Worm (Caenorhabditis elegans) whole organism, L4 larva: ENCODE data around the gene vms-1.

ENCODE experiments used
- F26F4.8 ChIP-seq: fragments of 200-800 bp; sonication (Bioruptor generic); conservative IDR thresholded peaks from 2 replicates; pipeline ENCODE4 v1.3.6; 2022; ENCODE audit warnings: missing genetic modification characterization, missing compliant biosample characterization
- F49E8.2 ChIP-seq: sonication (generic microtip); optimal IDR thresholded peaks from 2 replicates; lab custom pipeline; 2016; ENCODE audit warnings: missing compliant biosample characterization, mild to moderate bottlenecking, missing genetic modification characterization, borderline replicate concordance
- R02D3.7 ChIP-seq: fragments of 150-350 bp; sonication (generic microtip); optimal IDR thresholded peaks from 3 replicates; lab custom pipeline; 2014; ENCODE audit warnings: missing biosample characterization, missing genetic modification characterization
- Y105C5A.15 ChIP-seq: fragments of 200-800 bp; sonication (Bioruptor generic); IDR thresholded peaks from 2 replicates; pipeline ENCODE4 v1.3.6; 2022; ENCODE audit warnings: missing genetic modification characterization, missing compliant biosample characterization
- Y5F2A.4 ChIP-seq: fragments of 200-800 bp; sonication (Bioruptor generic); optimal IDR thresholded peaks from 2 replicates; lab custom pipeline; 2018; ENCODE audit warnings: mild to moderate bottlenecking, missing genetic modification characterization, missing compliant biosample characterization
- ZK337.2 ChIP-seq: fragments of 200-800 bp; sonication (Bioruptor generic); IDR thresholded peaks from 2 replicates; pipeline ENCODE4 v1.3.6; 2022; ENCODE audit warnings: missing genetic modification reagents, missing genetic modification characterization, missing compliant biosample characterization
- aha-1 ChIP-seq: fragments of 150-350 bp; peaks from one replicate; lab custom pipeline; 2014; ENCODE audit warnings: missing biosample characterization, missing genetic modification characterization
- arid-1 ChIP-seq: fragments of 200-800 bp; sonication (Bioruptor generic); conservative IDR thresholded peaks from 2 replicates; pipeline ENCODE4 v1.3.6; 2022; ENCODE audit warnings: missing genetic modification reagents, missing genetic modification characterization, missing compliant biosample characterization
- attf-4 ChIP-seq: sonication (generic microtip); optimal IDR thresholded peaks from 3 replicates; lab custom pipeline; 2017; ENCODE audit warnings: missing biosample characterization, missing genetic modification characterization
- daf-16 ChIP-seq, 3 experiments: sonication (generic microtip); optimal IDR thresholded peaks; 2 replicates each; lab custom pipeline; 2016 to 2017; ENCODE audit warnings: missing genetic modification characterization in 3 of 3, missing genetic modification reagents in 3 of 3, mild to moderate bottlenecking in 2 of 3, missing compliant biosample characterization in 2 of 3, missing biosample characterization in 1 of 3, moderate library complexity in 1 of 3
- dmd-6 ChIP-seq: fragments of 200-800 bp; sonication (Bioruptor generic); IDR thresholded peaks from 2 replicates; pipeline ENCODE4 v1.3.6; 2022; ENCODE audit warnings: missing genetic modification reagents, missing genetic modification characterization, missing compliant biosample characterization
- duxl-1 ChIP-seq: sonication (generic microtip); optimal IDR thresholded peaks from 2 replicates; lab custom pipeline; 2016; ENCODE audit warnings: mild to moderate bottlenecking, missing genetic modification characterization, moderate library complexity, missing compliant biosample characterization; ENCODE audit not compliant: poor library complexity
- fkh-10 ChIP-seq: fragments of 150-350 bp; optimal IDR thresholded peaks from 2 replicates; lab custom pipeline; 2014; ENCODE audit warnings: missing biosample characterization, missing genetic modification reagents, missing genetic modification characterization
- fos-1 ChIP-seq: fragments of 150-350 bp; optimal IDR thresholded peaks from 2 replicates; lab custom pipeline; 2014; ENCODE audit warnings: missing biosample characterization, missing genetic modification characterization
- gei-8 ChIP-seq: fragments of 200-800 bp; sonication (Bioruptor generic); optimal IDR thresholded peaks from 2 replicates; lab custom pipeline; 2018; ENCODE audit warnings: mild to moderate bottlenecking, missing genetic modification characterization, missing compliant biosample characterization
- hlh-11 ChIP-seq: fragments of 200-800 bp; sonication (Bioruptor generic); optimal IDR thresholded peaks from 2 replicates; lab custom pipeline; 2018; ENCODE audit warnings: mild to moderate bottlenecking, missing genetic modification characterization, missing compliant biosample characterization
- hmg-1.1 ChIP-seq: fragments of 200-800 bp; sonication (Bioruptor generic); IDR thresholded peaks from 2 replicates; pipeline ENCODE4 v1.3.6; 2022; ENCODE audit warnings: missing genetic modification reagents, missing genetic modification characterization, missing compliant biosample characterization
- lin-1 ChIP-seq: fragments of 200-800 bp; sonication (Bioruptor generic); IDR thresholded peaks from 2 replicates; pipeline ENCODE4 v1.3.6; 2022; ENCODE audit warnings: missing genetic modification reagents, missing genetic modification characterization, missing compliant biosample characterization
- lin-13 ChIP-seq: fragments of 150-350 bp; optimal IDR thresholded peaks from 2 replicates; lab custom pipeline; 2014; ENCODE audit warnings: missing biosample characterization, missing genetic modification reagents, missing genetic modification characterization
- lin-29 ChIP-seq: fragments of 200-800 bp; sonication (Bioruptor generic); IDR thresholded peaks from 2 replicates; pipeline ENCODE4 v1.3.6; 2022; ENCODE audit warnings: missing genetic modification reagents, missing genetic modification characterization, missing compliant biosample characterization
- lin-38 ChIP-seq: fragments of 200-800 bp; sonication (Bioruptor generic); IDR thresholded peaks from 2 replicates; pipeline ENCODE4 v1.3.6; 2022; ENCODE audit warnings: missing genetic modification reagents, missing genetic modification characterization, missing compliant biosample characterization
- lin-39 ChIP-seq: fragments of 150-350 bp; optimal IDR thresholded peaks from 2 replicates; lab custom pipeline; 2014; ENCODE audit warnings: missing biosample characterization, missing genetic modification reagents, missing genetic modification characterization
- lir-3 ChIP-seq: sonication (generic microtip); optimal IDR thresholded peaks from 2 replicates; lab custom pipeline; 2016; ENCODE audit warnings: mild to moderate bottlenecking, missing genetic modification characterization, missing compliant biosample characterization
- lsy-2 ChIP-seq, 2 experiments: fragments of 150-350 bp in 1 of 2; sonication (generic microtip) in 1 of 2; optimal IDR thresholded peaks; 2 replicates each; lab custom pipeline; 2014 to 2017; ENCODE audit warnings: missing biosample characterization in 2 of 2, missing genetic modification characterization in 2 of 2
- madf-5 ChIP-seq, 2 experiments: fragments of 200-800 bp; sonication (Bioruptor generic); IDR thresholded peaks; 2 replicates each; pipeline ENCODE4 v1.3.6; 2022; ENCODE audit warnings: missing compliant biosample characterization in 2 of 2, missing genetic modification characterization in 2 of 2
- mdl-1 ChIP-seq, 2 experiments: fragments of 150-350 bp in 1 of 2; sonication (generic microtip) in 1 of 2; optimal IDR thresholded peaks; 2 replicates each; lab custom pipeline; 2014 to 2017; ENCODE audit warnings: missing biosample characterization in 2 of 2, missing genetic modification characterization in 2 of 2
- mdt-29 ChIP-seq: fragments of 200-800 bp; sonication (Bioruptor generic); IDR thresholded peaks from 2 replicates; pipeline ENCODE4 v1.3.6; 2022; ENCODE audit warnings: missing genetic modification reagents, missing genetic modification characterization, missing compliant biosample characterization
- mep-1 ChIP-seq: fragments of 150-350 bp; sonication (generic microtip); optimal IDR thresholded peaks from 3 replicates; lab custom pipeline; 2014; ENCODE audit warnings: missing biosample characterization, missing genetic modification characterization
- nhr-10 ChIP-seq: fragments of 150-350 bp; optimal IDR thresholded peaks from 2 replicates; lab custom pipeline; 2014; ENCODE audit warnings: missing biosample characterization, missing genetic modification characterization
- nhr-11 ChIP-seq: fragments of 150-350 bp; optimal IDR thresholded peaks from 2 replicates; lab custom pipeline; 2014; ENCODE audit warnings: missing biosample characterization, missing genetic modification characterization
- nhr-237 ChIP-seq: sonication (generic microtip); optimal IDR thresholded peaks from 2 replicates; lab custom pipeline; 2017; ENCODE audit warnings: missing biosample characterization, missing genetic modification characterization
- nhr-41 ChIP-seq: fragments of 200-800 bp; sonication (Bioruptor generic); IDR thresholded peaks from 2 replicates; pipeline ENCODE4 v1.3.6; 2022; ENCODE audit warnings: missing genetic modification reagents, missing genetic modification characterization, missing compliant biosample characterization
- nhr-6 ChIP-seq: fragments of 150-350 bp; optimal IDR thresholded peaks from 2 replicates; lab custom pipeline; 2014; ENCODE audit warnings: missing biosample characterization, missing genetic modification characterization
- nhr-76 ChIP-seq: fragments of 150-350 bp; optimal IDR thresholded peaks from 2 replicates; lab custom pipeline; 2014; ENCODE audit warnings: missing biosample characterization, missing genetic modification characterization
- pqm-1 ChIP-seq: sonication (generic microtip); optimal IDR thresholded peaks from 2 replicates; lab custom pipeline; 2017; ENCODE audit warnings: missing biosample characterization, missing genetic modification characterization
- saeg-2 ChIP-seq: fragments of 200-800 bp; sonication (Bioruptor generic); IDR thresholded peaks from 2 replicates; pipeline ENCODE4 v1.3.6; 2022; ENCODE audit warnings: missing genetic modification reagents, missing genetic modification characterization, missing compliant biosample characterization
- sdz-12 ChIP-seq: fragments of 200-800 bp; sonication (Bioruptor generic); optimal IDR thresholded peaks from 2 replicates; lab custom pipeline; 2018; ENCODE audit warnings: mild to moderate bottlenecking, missing genetic modification characterization, missing compliant biosample characterization
- snpc-4 ChIP-seq: fragments of 150-350 bp; optimal IDR thresholded peaks from 2 replicates; lab custom pipeline; 2014; ENCODE audit warnings: missing biosample characterization, missing genetic modification characterization
- unc-130 ChIP-seq: sonication (generic microtip); optimal IDR thresholded peaks from 2 replicates; lab custom pipeline; 2016; ENCODE audit warnings: missing genetic modification reagents, missing genetic modification characterization, missing compliant biosample characterization
- unc-39 ChIP-seq: sonication (generic microtip); optimal IDR thresholded peaks from 2 replicates; lab custom pipeline; 2017; ENCODE audit warnings: missing biosample characterization, missing genetic modification characterization
- unc-62 ChIP-seq, 3 experiments: fragments of 150-350 bp in 1 of 3; sonication (generic microtip); optimal IDR thresholded peaks in 2 of 3; peaks in 1 of 3; 1 replicate in 1 of 3; 2 replicates in 2 of 3; lab custom pipeline; 2014 to 2017; ENCODE audit warnings: missing biosample characterization in 3 of 3, missing genetic modification characterization in 3 of 3, missing genetic modification reagents in 3 of 3, missing genotype in 1 of 3
- vab-7 ChIP-seq: fragments of 200-800 bp; sonication (Bioruptor generic); IDR thresholded peaks from 2 replicates; pipeline ENCODE4 v1.3.6; 2022; ENCODE audit warnings: missing genetic modification reagents, missing genetic modification characterization, missing compliant biosample characterization
- ztf-11 ChIP-seq: fragments of 150-350 bp; optimal IDR thresholded peaks from 2 replicates; lab custom pipeline; 2014; ENCODE audit warnings: missing biosample characterization, missing genetic modification characterization
- ztf-7 ChIP-seq: fragments of 150-350 bp; optimal IDR thresholded peaks from 2 replicates; lab custom pipeline; 2014; ENCODE audit warnings: missing biosample characterization, missing genetic modification characterization

vms-1 gene

ce11 chrIII:8043784-8044183 lies 44.6 kb upstream of the vms-1 start (continued):
- peak; percentile 98 for TF ChIP-seq arid-1 (GFP tag; lab: Robert Waterston, UW)
- TF ChIP-seq mdl-1 (tag; optimal IDR thresholded peaks at IDR 0.05; lab: Kevin White, UChicago), result peak; percentile 3 to 93
- TF ChIP-seq attf-4 (tag; lab: Kevin White, UChicago), result no peak
- peak; percentile 99 for TF ChIP-seq unc-130 (GFP tag; lab: Kevin White, UChicago)
- TF ChIP-seq duxl-1 (tag; lab: Kevin White, UChicago), result peak; percentile 95
- no peak for TF ChIP-seq unc-39
- TF ChIP-seq lin-38 (GFP tag; lab: Robert Waterston, UW), result peak; percentile 96
- TF ChIP-seq Y105C5A.15 (GFP tag; lab: Robert Waterston, UW), result peak; percentile 58; the same call in 1 of the 2 replicates
- TF ChIP-seq nhr-10 (tag; lab: Kevin White, UChicago), result peak; percentile 92
- peak; percentile 96 to 98 for TF ChIP-seq madf-5 (GFP tag; IDR thresholded peaks at IDR 0.05; lab: Robert Waterston, UW)
- peak; percentile 99 for TF ChIP-seq fkh-10 (GFP tag; lab: Kevin White, UChicago)
- TF ChIP-seq lin-13 (GFP tag; lab: Kevin White, UChicago), result peak; percentile 99
- TF ChIP-seq ZK337.2, result peak; percentile 98
- peak; percentile 63 for TF ChIP-seq nhr-237 (tag; lab: Kevin White, UChicago)

- TF ChIP-seq nhr-6 (tag; lab: Kevin White, UChicago) (no peak), mep-1 (tag; lab: Kevin White, UChicago) (no peak), hmg-1.1 (GFP tag; lab: Robert Waterston, UW) (no peak), lin-39 (no peak), mdt-29 (GFP tag; lab: Robert Waterston, UW) (no peak), nhr-11 (tag; lab: Kevin White, UChicago) (no peak), ztf-11 (tag; lab: Kevin White, UChicago) (no peak), lsy-2 (tag; optimal IDR thresholded peaks at IDR 0.05; lab: Kevin White, UChicago) (no peak), attf-4 (tag; lab: Kevin White, UChicago) (no peak), fos-1 (tag; lab: Kevin White, UChicago) (no peak), gei-8 (GFP tag; lab: Kevin White, UChicago) (no peak), nhr-41 (GFP tag; lab: Robert Waterston, UW) (no peak)
- TF ChIP-seq, all 104 proteins: peak for 0
Measured at ce11 chrIII:8044187-8044586, 44.1 kb upstream of the vms-1 start, which contains the start of gene K12H4.5. K12H4.5 (plus strand) TSS chrIII:8044487.

- TF ChIP-seq vab-7, result no peak
- TF ChIP-seq aha-1, result peak; percentile 45
- TF ChIP-seq snpc-4, result no peak
- TF ChIP-seq lsy-2 (tag; optimal IDR thresholded peaks at IDR 0.05; lab: Kevin White, UChicago), result no peak
- TF ChIP-seq daf-16 (GFP tag; optimal IDR thresholded peaks at IDR 0.05; lab: Kevin White, UChicago), result no peak
- TF ChIP-seq daf-16 (tag; optimal IDR thresholded peaks at IDR 0.05; lab: Kevin White, UChicago), result peak; percentile 18
Measured at ce11 chrIII:8044717-8045116, 43.6 kb upstream of the vms-1 start, which contains the start of gene spcs-3. spcs-3 (plus strand) TSS chrIII:8045017.

ce11 chrIII:8045734-8046133 lies 42.6 kb upstream of the vms-1 start, which contains the start of gene K12H4.3:
K12H4.3 (plus strand) TSS chrIII:8046034.
- TF ChIP-seq F49E8.2 (tag; lab: Kevin White, UChicago) (no peak), lin-1 (0 out of 2 replicates have a peak, but pooled peaks have one; percentile 8), unc-62 (GFP tag; optimal IDR thresholded peaks at IDR 0.05 in 1 of 2; lab: Kevin White, UChicago) (peak in 1 of 2 experiments; percentile 79), unc-62 (tag; optimal IDR thresholded peaks at IDR 0.05; lab: Kevin White, UChicago) (no peak), lin-38 (GFP tag; lab: Robert Waterston, UW) (0 out of 2 replicates have a peak, but pooled peaks have one; percentile 20)

ce11 chrIII:8047412-8047811 lies 40.9 kb upstream of the vms-1 start, which contains the start of gene K12H4.2:
K12H4.2 (plus strand) TSS chrIII:8047712.
- TF ChIP-seq attf-4 (tag; lab: Kevin White, UChicago), result no peak
- TF ChIP-seq hlh-11 (tag; lab: Kevin White, UChicago), result no peak
- no peak for TF ChIP-seq ztf-11 (tag; lab: Kevin White, UChicago)
- no peak for TF ChIP-seq F26F4.8 (GFP tag; lab: Robert Waterston, UW)
- TF ChIP-seq saeg-2 (GFP tag; lab: Robert Waterston, UW), result no peak
- no peak for TF ChIP-seq dmd-6 (GFP tag; lab: Robert Waterston, UW)
- no peak for TF ChIP-seq mdl-1 (tag; optimal IDR thresholded peaks at IDR 0.05; lab: Kevin White, UChicago)
- TF ChIP-seq ztf-7 (tag; lab: Kevin White, UChicago), result no peak
- TF ChIP-seq nhr-76 (tag; lab: Kevin White, UChicago), result no peak
- no peak for TF ChIP-seq Y5F2A.4 (GFP tag; lab: Kevin White, UChicago)
- TF ChIP-seq mep-1 (tag; lab: Kevin White, UChicago), result no peak
- TF ChIP-seq R02D3.7 (tag; lab: Kevin White, UChicago), result no peak
- no peak for TF ChIP-seq lir-3 (tag; lab: Kevin White, UChicago)
- no peak for TF ChIP-seq pqm-1
- TF ChIP-seq lin-29 (GFP tag; lab: Robert Waterston, UW), result no peak
- no peak for TF ChIP-seq sdz-12 (GFP tag; lab: Kevin White, UChicago)
